Fruit fly (Drosophila melanogaster): Measurements from ENCODE around the gene Ekar.
A peak's percentile ranks its signal among the peaks of the same experiment; 100 is the strongest.

The Ekar gene

dm6 chr4:662101-662500 lies 15.7 kb upstream of the Ekar start:
- TF ChIP-seq Hr96 (GFP tag; optimal IDR thresholded peaks at IDR 0.05) (no peak), CG7045 (GFP tag; optimal IDR thresholded peaks at IDR 0.05) (no peak), toe (GFP tag; optimal IDR thresholded peaks at IDR 0.05) (no peak), kay (GFP tag; ENCODE audit: borderline replicate concordance) (peak; percentile 55), Mnt (GFP tag; optimal IDR thresholded peaks at IDR 0.05) (no peak)

- TF ChIP-seq bab1 (GFP tag; optimal IDR thresholded peaks at IDR 0.05): peak; percentile 73
- TF ChIP-seq toe (GFP tag; optimal IDR thresholded peaks at IDR 0.05): peak; percentile 87
- peak; percentile 71 for TF ChIP-seq Clk (GFP tag; optimal IDR thresholded peaks at IDR 0.05)
- TF ChIP-seq Hr96 (GFP tag; optimal IDR thresholded peaks at IDR 0.05): no peak
- peak; percentile 84 for TF ChIP-seq CG5204 (GFP tag; optimal IDR thresholded peaks at IDR 0.05)
- TF ChIP-seq CG12768 (GFP tag; optimal IDR thresholded peaks at IDR 0.05): peak; percentile 75
- TF ChIP-seq CG33017 (tag; optimal IDR thresholded peaks at IDR 0.05): peak; percentile 45
- peak; percentile 67 for TF ChIP-seq cic (GFP tag; optimal IDR thresholded peaks at IDR 0.05)
- TF ChIP-seq CG7045 (GFP tag; optimal IDR thresholded peaks at IDR 0.05): peak; percentile 78
- TF ChIP-seq CG14711 (tag; optimal IDR thresholded peaks at IDR 0.05): peak; percentile 89
- peak in 1 of 2 experiments; percentile 57 for TF ChIP-seq cnc (optimal IDR thresholded peaks at IDR 0.05)
- TF ChIP-seq kay (GFP tag; ENCODE audit: borderline replicate concordance): peak; percentile 94
- peak; percentile 86 for TF ChIP-seq CG7101 (tag; optimal IDR thresholded peaks at IDR 0.05)
- peak; percentile 88 for TF ChIP-seq Crg-1 (GFP tag; optimal IDR thresholded peaks at IDR 0.05)
- TF ChIP-seq CG11617 (GFP tag; optimal IDR thresholded peaks at IDR 0.05): peak; percentile 86
- TF ChIP-seq Mnt (GFP tag; optimal IDR thresholded peaks at IDR 0.05): peak; percentile 90
- TF ChIP-seq pad (GFP tag; optimal IDR thresholded peaks at IDR 0.05): peak; percentile 65
- peak; percentile 84 for TF ChIP-seq ovo (GFP tag; optimal IDR thresholded peaks at IDR 0.05)
- peak; percentile 48 for TF ChIP-seq tj (GFP tag; optimal IDR thresholded peaks at IDR 0.05)
- TF ChIP-seq CG1620 (GFP tag; optimal IDR thresholded peaks at IDR 0.05): peak; percentile 82
Measured at dm6 chr4:659884-660846, 13.8 kb upstream of the Ekar start, which contains the start of gene gw. TSS of gene gw (minus strand) at chr4:660608.

dm6 chr4:659058-659588 lies 12.8 kb upstream of the Ekar start:
- TF ChIP-seq CG14711 (tag; optimal IDR thresholded peaks at IDR 0.05): peak; percentile 86
- TF ChIP-seq ovo (GFP tag; optimal IDR thresholded peaks at IDR 0.05): no peak
- TF ChIP-seq Mnt (GFP tag; optimal IDR thresholded peaks at IDR 0.05): no peak
- peak; percentile 98 for TF ChIP-seq kay (GFP tag; ENCODE audit: borderline replicate concordance)
- TF ChIP-seq cic (GFP tag; optimal IDR thresholded peaks at IDR 0.05): no peak
- TF ChIP-seq Crg-1 (GFP tag; optimal IDR thresholded peaks at IDR 0.05): peak; percentile 0
- peak; percentile 22 for TF ChIP-seq CG1620 (GFP tag; optimal IDR thresholded peaks at IDR 0.05)
- no peak for TF ChIP-seq CG7101 (tag; optimal IDR thresholded peaks at IDR 0.05)

dm6 chr4:647388-647787 lies 1.0 kb upstream of the Ekar start:
- TF ChIP-seq CG7101 (tag; optimal IDR thresholded peaks at IDR 0.05) (no peak), pad (GFP tag; optimal IDR thresholded peaks at IDR 0.05) (no peak), tj (GFP tag; optimal IDR thresholded peaks at IDR 0.05) (no peak), CG12768 (GFP tag; optimal IDR thresholded peaks at IDR 0.05) (no peak), bab1 (GFP tag; optimal IDR thresholded peaks at IDR 0.05) (no peak), Clk (GFP tag; optimal IDR thresholded peaks at IDR 0.05) (no peak), Mnt (GFP tag; optimal IDR thresholded peaks at IDR 0.05) (no peak), CG14711 (tag; optimal IDR thresholded peaks at IDR 0.05) (no peak)

- TF ChIP-seq CG7101 (tag; optimal IDR thresholded peaks at IDR 0.05): no peak
- TF ChIP-seq tj (GFP tag; optimal IDR thresholded peaks at IDR 0.05): no peak
- TF ChIP-seq Mnt (GFP tag; optimal IDR thresholded peaks at IDR 0.05): no peak
- no peak for TF ChIP-seq CG11617 (GFP tag; optimal IDR thresholded peaks at IDR 0.05)
- TF ChIP-seq Clk (GFP tag; optimal IDR thresholded peaks at IDR 0.05): no peak
- no peak for TF ChIP-seq CG12768 (GFP tag; optimal IDR thresholded peaks at IDR 0.05)
- no peak for TF ChIP-seq ovo (GFP tag; optimal IDR thresholded peaks at IDR 0.05)
- no peak for TF ChIP-seq kay (GFP tag; ENCODE audit: borderline replicate concordance)
- no peak for TF ChIP-seq toe (GFP tag; optimal IDR thresholded peaks at IDR 0.05)
- no peak for TF ChIP-seq CG33017 (tag; optimal IDR thresholded peaks at IDR 0.05)
Measured at dm6 chr4:629391-629790, 17.0 kb downstream of the Ekar start, which contains the start of gene Gat. TSS of gene Gat (plus strand) at chr4:629691.

dm6 chr4:625898-626644 lies 20.3 kb downstream of the Ekar start, which contains the start of gene mav:
TSS of gene mav (minus strand) at chr4:626031.
- no peak for TF ChIP-seq Clk (GFP tag; optimal IDR thresholded peaks at IDR 0.05)
- TF ChIP-seq CG12768 (GFP tag; optimal IDR thresholded peaks at IDR 0.05): no peak
- no peak for TF ChIP-seq CG33017 (tag; optimal IDR thresholded peaks at IDR 0.05)
- peak; percentile 74 for TF ChIP-seq kay (GFP tag; ENCODE audit: borderline replicate concordance)
- no peak for TF ChIP-seq Crg-1 (GFP tag; optimal IDR thresholded peaks at IDR 0.05)
- no peak for TF ChIP-seq toe (GFP tag; optimal IDR thresholded peaks at IDR 0.05)
- TF ChIP-seq cic (GFP tag; optimal IDR thresholded peaks at IDR 0.05): no peak
